Worm (Caenorhabditis elegans): ENCODE data around the gene sprp-4.

ce11 chrX:8860958-8861357 is 7.5 kb upstream of the sprp-4 start, which contains the start of gene C06E2.9:
- TF ChIP-seq nhr-76 (tag; optimal IDR thresholded peaks at IDR 0.05): no peak
- no peak for TF ChIP-seq ceh-43 (GFP tag; optimal IDR thresholded peaks at IDR 0.05)
- TF ChIP-seq blmp-1 (tag; optimal IDR thresholded peaks at IDR 0.05): no peak
- TF ChIP-seq mep-1 (tag; optimal IDR thresholded peaks at IDR 0.05): no peak
- TF ChIP-seq lsy-2 (tag; optimal IDR thresholded peaks at IDR 0.05): no peak
- no peak for TF ChIP-seq nhr-28 (tag; optimal IDR thresholded peaks at IDR 0.05)
- no peak for TF ChIP-seq snpc-4 (tag; optimal IDR thresholded peaks at IDR 0.05)
- no peak for TF ChIP-seq unc-62 (GFP tag; optimal IDR thresholded peaks at IDR 0.05)
- no peak for TF ChIP-seq nhr-237 (tag; optimal IDR thresholded peaks at IDR 0.05)
- no peak for TF ChIP-seq sptf-1 (tag; optimal IDR thresholded peaks at IDR 0.05)
- no peak for TF ChIP-seq ztf-11 (tag; optimal IDR thresholded peaks at IDR 0.05)
- no peak for TF ChIP-seq unc-39 (tag; optimal IDR thresholded peaks at IDR 0.05)
- no peak for TF ChIP-seq lin-13 (tag; optimal IDR thresholded peaks at IDR 0.05)
- no peak for TF ChIP-seq elt-3 (tag; optimal IDR thresholded peaks at IDR 0.05)

Measured in whole organism, mixed stage, embryonic.